Fruit fly (Drosophila melanogaster) whole organism, embryonic: ENCODE results near the gene UGP.

Source experiments
- B-H1 ChIP-seq: fragments of 200-800 bp; sonication (Bioruptor generic); IDR thresholded peaks from 3 replicates; pipeline ENCODE4 v1.3.6; 2022; ENCODE audit warnings: missing biosample characterization, missing genetic modification characterization
- Bteb2 ChIP-seq: fragments of 200-800 bp; sonication (Bioruptor generic); optimal IDR thresholded peaks from 2 replicates; lab custom pipeline; 2016; ENCODE audit warnings: missing biosample characterization, missing genetic modification characterization
- CG11504 ChIP-seq: fragments of 200-800 bp; sonication (Bioruptor generic); optimal IDR thresholded peaks from 3 replicates; lab custom pipeline; 2019; ENCODE audit warnings: missing biosample characterization, mild to moderate bottlenecking, missing genetic modification characterization, moderate library complexity
- CG13775 ChIP-seq: fragments of 200-800 bp; sonication (Bioruptor generic); optimal IDR thresholded peaks from 3 replicates; lab custom pipeline; 2017; ENCODE audit warnings: missing biosample characterization, mild to moderate bottlenecking, missing genetic modification characterization
- CG14050 ChIP-seq: fragments of 200-800 bp; sonication (Bioruptor generic); IDR thresholded peaks from 3 replicates; pipeline ENCODE4 v1.3.6; 2022; ENCODE audit warnings: missing biosample characterization, missing genetic modification characterization
- CG16863 ChIP-seq: fragments of 200-800 bp; sonication (Bioruptor generic); optimal IDR thresholded peaks from 3 replicates; lab custom pipeline; 2016; ENCODE audit warnings: missing biosample characterization, missing genetic modification characterization
- CG17912 ChIP-seq: fragments of 200-800 bp; sonication (Bioruptor generic); optimal IDR thresholded peaks from 2 replicates; lab custom pipeline; 2018; ENCODE audit warnings: missing biosample characterization, mild to moderate bottlenecking, missing genetic modification characterization
- CG18011 ChIP-seq: fragments of 200-800 bp; sonication (Bioruptor generic); optimal IDR thresholded peaks from 2 replicates; lab custom pipeline; 2017; ENCODE audit warnings: missing biosample characterization, missing genetic modification characterization, mild to moderate bottlenecking, moderate library complexity, missing genotype
- CG2120 ChIP-seq: fragments of 200-800 bp; sonication (Bioruptor generic); optimal IDR thresholded peaks from 3 replicates; lab custom pipeline; 2016; ENCODE audit warnings: missing biosample characterization, missing genetic modification characterization
- CG2712 ChIP-seq: fragments of 200-800 bp; optimal IDR thresholded peaks from 3 replicates; lab custom pipeline; 2019; ENCODE audit warnings: missing biosample characterization, mild to moderate bottlenecking, missing genetic modification characterization, moderate library complexity
- CG3847 ChIP-seq: fragments of 200-800 bp; sonication (Bioruptor generic); IDR thresholded peaks from 2 replicates; pipeline ENCODE4 v1.3.6; 2022; ENCODE audit warnings: missing biosample characterization, missing genetic modification characterization
- CG4360 ChIP-seq: fragments of 200-800 bp; sonication (Bioruptor generic); IDR thresholded peaks from 2 replicates; pipeline ENCODE4 v1.3.6; 2022; ENCODE audit warnings: missing biosample characterization, missing genetic modification characterization
- CG5180 ChIP-seq: fragments of 200-800 bp; sonication (Bioruptor generic); optimal IDR thresholded peaks from 3 replicates; lab custom pipeline; 2017; ENCODE audit warnings: missing biosample characterization, missing genetic modification characterization, mild to moderate bottlenecking, moderate library complexity, missing genetic modification reagents
- CG6254 ChIP-seq: fragments of 200-800 bp; sonication (Bioruptor generic); optimal IDR thresholded peaks from 3 replicates; lab custom pipeline; 2017; ENCODE audit warnings: mild to moderate bottlenecking, missing biosample characterization, missing genetic modification reagents, missing genetic modification characterization
- CG7839 ChIP-seq: fragments of 200-800 bp; sonication (Bioruptor generic); optimal IDR thresholded peaks from 3 replicates; lab custom pipeline; 2018; ENCODE audit warnings: missing biosample characterization, mild to moderate bottlenecking, missing genetic modification characterization, moderate library complexity
- CG9932 ChIP-seq: fragments of 200-800 bp; sonication (Bioruptor generic); IDR thresholded peaks from 2 replicates; pipeline ENCODE4 v1.3.6; 2022; ENCODE audit warnings: missing biosample characterization, missing genetic modification characterization
- D19A ChIP-seq: fragments of 200-800 bp; optimal IDR thresholded peaks from 3 replicates; lab custom pipeline; 2019; ENCODE audit warnings: missing biosample characterization, mild to moderate bottlenecking, missing genetic modification characterization, moderate library complexity
- Dek ChIP-seq: fragments of 200-800 bp; sonication (Bioruptor generic); optimal IDR thresholded peaks from 3 replicates; lab custom pipeline; 2019; ENCODE audit warnings: missing biosample characterization, mild to moderate bottlenecking, missing genetic modification characterization, moderate library complexity
- Drgx ChIP-seq: fragments of 200-800 bp; sonication (Bioruptor generic); IDR thresholded peaks from 2 replicates; pipeline ENCODE4 v1.3.6; 2022; ENCODE audit warnings: missing biosample characterization, missing genetic modification characterization
- HLH54F ChIP-seq: fragments of 200-800 bp; sonication (Bioruptor generic); optimal IDR thresholded peaks from 3 replicates; lab custom pipeline; 2016; ENCODE audit warnings: missing biosample characterization, missing genetic modification characterization
- Med ChIP-seq: fragments of 200-800 bp; sonication (Bioruptor generic); peaks from one replicate; lab custom pipeline; 2016; ENCODE audit warnings: missing biosample characterization, missing genetic modification characterization, mild to moderate bottlenecking, inconsistent platforms, moderate library complexity
- Rfx ChIP-seq: fragments of 200-800 bp; sonication (Bioruptor generic); IDR thresholded peaks from 2 replicates; pipeline ENCODE4 v1.3.6; 2022; ENCODE audit warnings: missing biosample characterization, missing genetic modification characterization
- Trl ChIP-seq, 3 experiments: fragments of >200 bp in 2 of 3; fragments of 200-800 bp in 1 of 3; sonication (Bioruptor generic) in 1 of 3; optimal IDR thresholded peaks; 2 replicates in 1 of 3; 3 replicates in 2 of 3; lab custom pipeline; 2016 to 2017; ENCODE audit warnings: missing biosample characterization in 1 of 3, missing genetic modification characterization in 1 of 3
- Xrp1 ChIP-seq: fragments of 200-800 bp; sonication (Bioruptor generic); IDR thresholded peaks from 2 replicates; pipeline ENCODE4 v1.3.6; 2022; ENCODE audit warnings: missing biosample characterization, missing genetic modification characterization
- ci ChIP-seq: fragments of 200-800 bp; sonication (Bioruptor generic); IDR thresholded peaks from 3 replicates; pipeline ENCODE4 v1.3.6; 2022; ENCODE audit warnings: missing biosample characterization, missing genetic modification characterization
- dysf ChIP-seq: fragments of 200-800 bp; sonication (Bioruptor generic); IDR thresholded peaks from 3 replicates; pipeline ENCODE4 v1.3.6; 2022; ENCODE audit warnings: missing biosample characterization, missing genetic modification characterization
- en ChIP-seq: fragments of 200-800 bp; sonication (Bioruptor generic); optimal IDR thresholded peaks from 2 replicates; lab custom pipeline; 2016; ENCODE audit warnings: missing biosample characterization, missing genetic modification characterization
- gem ChIP-seq: fragments of 200-800 bp; sonication (Bioruptor generic); optimal IDR thresholded peaks from 2 replicates; lab custom pipeline; 2019; ENCODE audit warnings: missing biosample characterization, mild to moderate bottlenecking, missing genetic modification characterization, moderate library complexity
- grau ChIP-seq: fragments of 200-800 bp; optimal IDR thresholded peaks from 3 replicates; lab custom pipeline; 2019; ENCODE audit warnings: missing biosample characterization, mild to moderate bottlenecking, missing genetic modification characterization, moderate library complexity
- hkb ChIP-seq, 2 experiments: fragments of 200-800 bp in 1 of 2; fragments of >200 bp in 1 of 2; sonication (Bioruptor generic) in 1 of 2; IDR thresholded peaks in 1 of 2; optimal IDR thresholded peaks in 1 of 2; 2 replicates each; pipeline versions ENCODE4 v1.3.6 to Lab custom; 2017 to 2022; ENCODE audit warnings: missing biosample characterization in 1 of 2, missing genetic modification characterization in 1 of 2
- lilli ChIP-seq: fragments of 200-800 bp; sonication (Bioruptor generic); optimal IDR thresholded peaks from 3 replicates; lab custom pipeline; 2016; ENCODE audit warnings: missing biosample characterization, missing genetic modification characterization
- mld ChIP-seq: fragments of 200-800 bp; sonication (Bioruptor generic); IDR thresholded peaks from 3 replicates; pipeline ENCODE4 v1.3.6; 2022; ENCODE audit warnings: missing biosample characterization, missing genetic modification characterization; ENCODE audit not compliant: partially characterized antibody
- nerfin-1 ChIP-seq: fragments of 200-800 bp; sonication (Bioruptor generic); optimal IDR thresholded peaks from 3 replicates; lab custom pipeline; 2019; ENCODE audit warnings: missing biosample characterization, mild to moderate bottlenecking, missing genetic modification characterization, moderate library complexity
- onecut ChIP-seq: fragments of 200-800 bp; sonication (Bioruptor generic); IDR thresholded peaks from 2 replicates; pipeline ENCODE4 v1.3.6; 2022; ENCODE audit warnings: missing biosample characterization, missing genetic modification characterization
- pzg ChIP-seq: fragments of 200-800 bp; sonication (Bioruptor generic); optimal IDR thresholded peaks from 3 replicates; lab custom pipeline; 2018; ENCODE audit warnings: missing biosample characterization, mild to moderate bottlenecking, missing genetic modification characterization, moderate library complexity
- row ChIP-seq: fragments of 200-800 bp; sonication (Bioruptor generic); IDR thresholded peaks from 3 replicates; pipeline ENCODE4 v1.3.6; 2022; ENCODE audit warnings: missing biosample characterization, missing genetic modification characterization
- sens ChIP-seq: fragments of 200-800 bp; sonication (Bioruptor generic); peaks from one replicate; lab custom pipeline; 2016; ENCODE audit warnings: missing biosample characterization, missing genetic modification characterization
- seq ChIP-seq: fragments of 200-800 bp; sonication (Bioruptor generic); IDR thresholded peaks from 2 replicates; pipeline ENCODE4 v1.3.6; 2022; ENCODE audit warnings: missing biosample characterization, missing genetic modification characterization
- slbo ChIP-seq: fragments of 200-800 bp; sonication (Bioruptor generic); IDR thresholded peaks from 2 replicates; pipeline ENCODE4 v1.3.6; 2022; ENCODE audit warnings: missing biosample characterization, missing genetic modification characterization
- sna ChIP-seq: fragments of 200-800 bp; sonication (Bioruptor generic); IDR thresholded peaks from 2 replicates; pipeline ENCODE4 v1.3.6; 2022; ENCODE audit warnings: missing biosample characterization, missing genetic modification characterization; ENCODE audit not compliant: partially characterized antibody
- ttk ChIP-seq: fragments of 200-800 bp; sonication (Bioruptor generic); IDR thresholded peaks from 2 replicates; pipeline ENCODE4 v2.1.2; 2022; ENCODE audit warnings: missing biosample characterization, missing genetic modification characterization
- vfl ChIP-seq: fragments of 200-800 bp; sonication (Bioruptor generic); optimal IDR thresholded peaks from 2 replicates; lab custom pipeline; 2016; ENCODE audit warnings: missing biosample characterization, missing genetic modification characterization
- vvl ChIP-seq: fragments of 200-800 bp; sonication (Bioruptor generic); IDR thresholded peaks from 2 replicates; pipeline ENCODE4 v1.3.6; 2022; ENCODE audit warnings: missing biosample characterization, missing genetic modification characterization

Gene UGP

dm6 chr3L:9340232-9340631, 18.5 kb downstream of the UGP start (continued):
- TF ChIP-seq Drgx: 0 out of 2 replicates have a peak, but pooled peaks have one; percentile 28
- TF ChIP-seq vvl (GFP tag; lab: Robert Waterston, UW): peak; percentile 47; the same call in 1 of the 2 replicates
- TF ChIP-seq ci (GFP tag; lab: Robert Waterston, UW): peak; percentile 18; the same call in 1 of the 3 replicates
- TF ChIP-seq Trl (optimal IDR thresholded peaks at IDR 0.05; lab: Kevin White, UChicago): peak; percentile 70 to 82
- TF ChIP-seq Trl (GFP tag; optimal IDR thresholded peaks at IDR 0.05; lab: Kevin White, UChicago): no peak
- no peak for TF ChIP-seq CG14050

- 0 out of 2 replicates have a peak, but pooled peaks have one; percentile 25 for TF ChIP-seq Rfx (GFP tag; lab: Robert Waterston, UW)
- no peak for TF ChIP-seq CG5180 (GFP tag; lab: Kevin White, UChicago)
- TF ChIP-seq CG4360 (GFP tag; lab: Robert Waterston, UW): no peak
- TF ChIP-seq gem (tag; lab: Kevin White, UChicago): no peak
- TF ChIP-seq CG17912 (GFP tag; lab: Kevin White, UChicago): no peak
- TF ChIP-seq CG18011 (GFP tag; lab: Kevin White, UChicago): no peak
- TF ChIP-seq B-H1 (GFP tag; lab: Robert Waterston, UW): no peak
- TF ChIP-seq dysf (GFP tag; lab: Robert Waterston, UW): peak; percentile 7; the same call in 1 of the 3 replicates
- TF ChIP-seq hkb (optimal IDR thresholded peaks at IDR 0.05; lab: Kevin White, UChicago): no peak
- TF ChIP-seq hkb (GFP tag; IDR thresholded peaks at IDR 0.05; lab: Robert Waterston, UW): peak; percentile 39
- TF ChIP-seq vfl: no peak
- TF ChIP-seq Med (GFP tag; lab: Kevin White, UChicago): peak; percentile 79
- peak; percentile 2 for TF ChIP-seq CG11504 (tag; lab: Kevin White, UChicago)
- TF ChIP-seq sna (GFP tag; lab: Robert Waterston, UW): no peak
- no peak for TF ChIP-seq HLH54F (GFP tag; lab: Kevin White, UChicago)
- TF ChIP-seq nerfin-1 (tag; lab: Kevin White, UChicago): no peak
- peak; percentile 37 for TF ChIP-seq CG7839
- peak; percentile 56 for TF ChIP-seq row (GFP tag; lab: Robert Waterston, UW)
- TF ChIP-seq D19A (tag; lab: Kevin White, UChicago): peak; percentile 21
- TF ChIP-seq grau (tag; lab: Kevin White, UChicago): peak; percentile 7
- peak; percentile 21 for TF ChIP-seq CG2120 (GFP tag; lab: Kevin White, UChicago)
- TF ChIP-seq Dek (tag; lab: Kevin White, UChicago): no peak
- no peak for TF ChIP-seq ttk (GFP tag; lab: Robert Waterston, UW)
- no peak for TF ChIP-seq CG6254 (GFP tag; lab: Kevin White, UChicago)
- TF ChIP-seq sens (GFP tag; lab: Kevin White, UChicago): peak; percentile 70
- peak; percentile 24 for TF ChIP-seq lilli
- TF ChIP-seq slbo: peak; percentile 43
- TF ChIP-seq onecut: no peak
- TF ChIP-seq mld: no peak
- TF ChIP-seq Xrp1 (GFP tag; lab: Robert Waterston, UW): no peak
- no peak for TF ChIP-seq CG2712 (tag; lab: Kevin White, UChicago)
- TF ChIP-seq CG9932 (GFP tag; lab: Robert Waterston, UW): peak; percentile 26; the same call in 1 of the 2 replicates
- no peak for TF ChIP-seq CG3847 (GFP tag; lab: Robert Waterston, UW)
- no peak for TF ChIP-seq pzg (GFP tag; lab: Kevin White, UChicago)
Measured at dm6 chr3L:9339021-9339420, 19.7 kb downstream of the UGP start.

dm6 chr3L:9338510-9338909, 20.2 kb downstream of the UGP start, which contains the start of gene PGRP-LC:
TSS of gene PGRP-LC (plus strand) at chr3L:9338810.
- TF ChIP-seq en: no peak
- TF ChIP-seq Bteb2: no peak
- no peak for TF ChIP-seq seq
- no peak for TF ChIP-seq CG16863 (GFP tag; lab: Kevin White, UChicago)
- no peak for TF ChIP-seq CG13775 (GFP tag; lab: Kevin White, UChicago)
